Worm (Caenorhabditis elegans) whole organism, late embryonic: Measurements from ENCODE around the gene F40C5.1.

Experiments
- C08G9.2 ChIP-seq: sonication (generic microtip); optimal IDR thresholded peaks from 2 replicates; lab custom pipeline; 2016; ENCODE audit warnings: mild to moderate bottlenecking, missing genetic modification characterization, moderate library complexity, missing compliant biosample characterization
- C38D4.7 ChIP-seq: fragments of 200-800 bp; sonication (Bioruptor generic); optimal IDR thresholded peaks from 2 replicates; lab custom pipeline; 2018; ENCODE audit warnings: mild to moderate bottlenecking, missing genetic modification characterization, moderate library complexity, missing compliant biosample characterization
- F13H6.1 ChIP-seq: sonication (generic microtip); optimal IDR thresholded peaks from 2 replicates; lab custom pipeline; 2016; ENCODE audit warnings: missing genetic modification characterization, missing compliant biosample characterization
- K02D7.2 ChIP-seq: sonication (generic microtip); optimal IDR thresholded peaks from 2 replicates; lab custom pipeline; 2017; ENCODE audit warnings: mild to moderate bottlenecking, missing genetic modification characterization, missing compliant biosample characterization
- ahr-1 ChIP-seq: sonication (generic microtip); optimal IDR thresholded peaks from 2 replicates; lab custom pipeline; 2016; ENCODE audit warnings: missing genetic modification characterization, missing compliant biosample characterization
- ama-1 ChIP-seq: fragments of 150-350 bp; optimal IDR thresholded peaks from 2 replicates; lab custom pipeline; 2014
- ceh-14 ChIP-seq: sonication (generic microtip); optimal IDR thresholded peaks from 2 replicates; lab custom pipeline; 2016; ENCODE audit warnings: missing genotype, missing genetic modification characterization, missing compliant biosample characterization
- ceh-18 ChIP-seq: sonication (generic microtip); optimal IDR thresholded peaks from 2 replicates; lab custom pipeline; 2016; ENCODE audit warnings: missing genetic modification characterization, missing compliant biosample characterization
- ceh-19 ChIP-seq: fragments of 200-800 bp; sonication (Bioruptor generic); optimal IDR thresholded peaks from 2 replicates; lab custom pipeline; 2018; ENCODE audit warnings: mild to moderate bottlenecking, missing genetic modification characterization, missing compliant biosample characterization
- ceh-2 ChIP-seq: sonication (generic microtip); optimal IDR thresholded peaks from 2 replicates; lab custom pipeline; 2016; ENCODE audit warnings: missing genotype, missing genetic modification characterization, missing compliant biosample characterization
- ceh-24 ChIP-seq: sonication (generic microtip); optimal IDR thresholded peaks from 2 replicates; lab custom pipeline; 2016; ENCODE audit warnings: mild to moderate bottlenecking, missing genetic modification characterization, missing compliant biosample characterization
- ceh-30 ChIP-seq: fragments of 150-350 bp; optimal IDR thresholded peaks from 2 replicates; lab custom pipeline; 2014; ENCODE audit warnings: missing biosample characterization, missing genetic modification characterization
- ceh-31 ChIP-seq: sonication (generic microtip); optimal IDR thresholded peaks from 2 replicates; lab custom pipeline; 2016; ENCODE audit warnings: missing genetic modification characterization, missing compliant biosample characterization
- ceh-34 ChIP-seq: sonication (generic microtip); optimal IDR thresholded peaks from 2 replicates; lab custom pipeline; 2016; ENCODE audit warnings: mild to moderate bottlenecking, missing genetic modification characterization, missing compliant biosample characterization
- ceh-6 ChIP-seq: fragments of 200-800 bp; sonication (Bioruptor generic); optimal IDR thresholded peaks from 2 replicates; lab custom pipeline; 2018; ENCODE audit warnings: mild to moderate bottlenecking, missing genetic modification characterization, missing compliant biosample characterization
- ceh-9 ChIP-seq: sonication (generic microtip); optimal IDR thresholded peaks from 2 replicates; lab custom pipeline; 2016; ENCODE audit warnings: mild to moderate bottlenecking, missing genetic modification characterization, inconsistent platforms, missing compliant biosample characterization
- che-1 ChIP-seq: sonication (generic microtip); optimal IDR thresholded peaks from 2 replicates; lab custom pipeline; 2016; ENCODE audit warnings: mild to moderate bottlenecking, missing genetic modification characterization, missing compliant biosample characterization
- dmd-4 ChIP-seq: sonication (generic microtip); optimal IDR thresholded peaks from 2 replicates; lab custom pipeline; 2016; ENCODE audit warnings: borderline replicate concordance, missing genetic modification characterization, missing compliant biosample characterization
- dve-1 ChIP-seq: sonication (generic microtip); optimal IDR thresholded peaks from 2 replicates; lab custom pipeline; 2017; ENCODE audit warnings: antibody characterized with exemption, mild to moderate bottlenecking, missing genetic modification characterization, missing compliant biosample characterization
- elt-2 ChIP-seq: sonication (generic microtip); optimal IDR thresholded peaks from 2 replicates; lab custom pipeline; 2016; ENCODE audit warnings: missing genetic modification reagents, missing genetic modification characterization, missing compliant biosample characterization
- elt-4 ChIP-seq: sonication (generic microtip); optimal IDR thresholded peaks from 2 replicates; lab custom pipeline; 2016; ENCODE audit warnings: missing genetic modification characterization, missing compliant biosample characterization
- ets-4 ChIP-seq: sonication (generic microtip); optimal IDR thresholded peaks from 2 replicates; lab custom pipeline; 2016; ENCODE audit warnings: missing genetic modification characterization, missing compliant biosample characterization
- fax-1 ChIP-seq: sonication (generic microtip); optimal IDR thresholded peaks from 2 replicates; lab custom pipeline; 2016; ENCODE audit warnings: missing genotype, missing genetic modification characterization, missing compliant biosample characterization
- fkh-6 ChIP-seq: sonication (generic microtip); optimal IDR thresholded peaks from 2 replicates; lab custom pipeline; 2016; ENCODE audit warnings: missing genetic modification characterization, missing compliant biosample characterization
- gmeb-2 ChIP-seq: sonication (generic microtip); optimal IDR thresholded peaks from 2 replicates; lab custom pipeline; 2016; ENCODE audit warnings: missing genetic modification characterization, inconsistent platforms, missing compliant biosample characterization
- hlh-15 ChIP-seq: sonication (generic microtip); optimal IDR thresholded peaks from 2 replicates; lab custom pipeline; 2016; ENCODE audit warnings: missing genetic modification characterization, missing compliant biosample characterization
- hlh-30 ChIP-seq: sonication (generic microtip); optimal IDR thresholded peaks from 2 replicates; lab custom pipeline; 2017; ENCODE audit warnings: antibody characterized with exemption, missing genetic modification characterization, missing compliant biosample characterization; ENCODE audit not compliant: insufficient read depth
- hlh-6 ChIP-seq: sonication (generic microtip); optimal IDR thresholded peaks from 2 replicates; lab custom pipeline; 2016; ENCODE audit warnings: missing genotype, missing genetic modification characterization, missing compliant biosample characterization
- hlh-8 ChIP-seq: sonication (generic microtip); optimal IDR thresholded peaks from 2 replicates; lab custom pipeline; 2016; ENCODE audit warnings: missing genotype, missing genetic modification characterization, missing compliant biosample characterization
- lin-11 ChIP-seq: fragments of 200-800 bp; sonication (Bioruptor generic); optimal IDR thresholded peaks from 2 replicates; lab custom pipeline; 2018; ENCODE audit warnings: mild to moderate bottlenecking, missing genetic modification characterization, missing compliant biosample characterization
- mec-3 ChIP-seq: sonication (generic microtip); optimal IDR thresholded peaks from 2 replicates; lab custom pipeline; 2016; ENCODE audit warnings: borderline replicate concordance, missing genetic modification characterization, missing compliant biosample characterization
- nfya-1 ChIP-seq: sonication (generic microtip); optimal IDR thresholded peaks from 2 replicates; lab custom pipeline; 2017; ENCODE audit warnings: missing genetic modification characterization, mild to moderate bottlenecking, missing compliant biosample characterization, antibody characterized with exemption, moderate library complexity
- nhr-232 ChIP-seq: sonication (generic microtip); optimal IDR thresholded peaks from 2 replicates; lab custom pipeline; 2016; ENCODE audit warnings: missing genetic modification characterization, missing compliant biosample characterization
- odd-2 ChIP-seq: sonication (generic microtip); optimal IDR thresholded peaks from 2 replicates; lab custom pipeline; 2017; ENCODE audit warnings: antibody characterized with exemption, mild to moderate bottlenecking, missing genetic modification characterization, missing compliant biosample characterization
- pag-3 ChIP-seq: sonication (generic microtip); optimal IDR thresholded peaks from 2 replicates; lab custom pipeline; 2016; ENCODE audit warnings: missing compliant biosample characterization, missing genetic modification characterization, borderline replicate concordance
- pat-9 ChIP-seq: fragments of 200-800 bp; sonication (Bioruptor generic); optimal IDR thresholded peaks from 2 replicates; lab custom pipeline; 2018; ENCODE audit warnings: mild to moderate bottlenecking, missing genetic modification characterization, moderate library complexity, missing compliant biosample characterization
- pha-2 ChIP-seq: sonication (generic microtip); optimal IDR thresholded peaks from 2 replicates; lab custom pipeline; 2017; ENCODE audit warnings: mild to moderate bottlenecking, missing genetic modification characterization, missing compliant biosample characterization
- pqm-1 ChIP-seq: sonication (generic microtip); optimal IDR thresholded peaks from 2 replicates; lab custom pipeline; 2016; ENCODE audit warnings: missing genetic modification characterization, missing compliant biosample characterization
- pros-1 ChIP-seq: fragments of 150-350 bp; optimal IDR thresholded peaks from 2 replicates; lab custom pipeline; 2014; ENCODE audit warnings: missing biosample characterization, missing genetic modification reagents, missing genetic modification characterization
- ref-2 ChIP-seq: sonication (generic microtip); optimal IDR thresholded peaks from 2 replicates; lab custom pipeline; 2016; ENCODE audit warnings: missing genetic modification characterization, missing compliant biosample characterization
- sdc-2 ChIP-seq: sonication (generic microtip); optimal IDR thresholded peaks from 2 replicates; lab custom pipeline; 2016; ENCODE audit warnings: missing genotype, missing genetic modification characterization, missing compliant biosample characterization
- sox-2 ChIP-seq: fragments of 200-800 bp; sonication (Bioruptor generic); IDR thresholded peaks from 2 replicates; pipeline ENCODE4 v1.3.6; 2022; ENCODE audit warnings: missing genetic modification reagents, missing genetic modification characterization, missing compliant biosample characterization
- sox-4 ChIP-seq: sonication (generic microtip); optimal IDR thresholded peaks from 2 replicates; lab custom pipeline; 2017; ENCODE audit warnings: mild to moderate bottlenecking, missing genetic modification characterization, inconsistent platforms, missing compliant biosample characterization
- tbx-2 ChIP-seq: sonication (generic microtip); optimal IDR thresholded peaks from 2 replicates; lab custom pipeline; 2016; ENCODE audit warnings: missing genetic modification characterization, missing compliant biosample characterization
- ttx-3 ChIP-seq: sonication (generic microtip); optimal IDR thresholded peaks from 2 replicates; lab custom pipeline; 2016; ENCODE audit warnings: missing genetic modification reagents, missing genetic modification characterization, missing compliant biosample characterization
- unc-3 ChIP-seq, 2 experiments: fragments of 200-800 bp in 1 of 2; sonication (Bioruptor generic) in 1 of 2; sonication (generic microtip) in 1 of 2; conservative IDR thresholded peaks in 1 of 2; optimal IDR thresholded peaks in 1 of 2; 2 replicates each; pipeline versions ENCODE4 v1.3.6 to Lab custom; 2016 to 2022; ENCODE audit warnings: missing compliant biosample characterization in 2 of 2, missing genetic modification characterization in 2 of 2, missing genetic modification reagents in 1 of 2
- unc-55 ChIP-seq: sonication (generic microtip); optimal IDR thresholded peaks from 2 replicates; lab custom pipeline; 2017; ENCODE audit warnings: missing biosample characterization, missing genetic modification reagents, missing genetic modification characterization
- zip-5 ChIP-seq: sonication (generic microtip); optimal IDR thresholded peaks from 2 replicates; lab custom pipeline; 2016; ENCODE audit warnings: missing genetic modification characterization, missing compliant biosample characterization
- ztf-16 ChIP-seq: sonication (generic microtip); optimal IDR thresholded peaks from 2 replicates; lab custom pipeline; 2017; ENCODE audit warnings: missing genetic modification characterization, missing compliant biosample characterization

The F40C5.1 gene

ce11 chrV:3586014-3586689, 13.6 kb downstream of the F40C5.1 start, which contains the start of the genes rpl-11.1 and T22F3.2:
rpl-11.1 (minus strand) TSS chrV:3586064.
T22F3.2 (plus strand) TSS chrV:3586639.
- peak; percentile 14 for TF ChIP-seq nfya-1
- no peak for TF ChIP-seq pag-3 (tag; lab: Kevin White, UChicago)

- TF ChIP-seq hlh-30 (tag; lab: Kevin White, UChicago), result no peak
- peak; percentile 15 for TF ChIP-seq ztf-16 (tag; lab: Kevin White, UChicago)
- no peak; the same call in 1 of the 2 replicates for TF ChIP-seq sox-2 (GFP tag; lab: Robert Waterston, UW)
- peak; percentile 16 for TF ChIP-seq zip-5 (tag; lab: Kevin White, UChicago)
- TF ChIP-seq pqm-1 (tag; lab: Kevin White, UChicago), result no peak
- peak; percentile 50 for TF ChIP-seq lin-11
- TF ChIP-seq ceh-14 (tag; lab: Kevin White, UChicago), result peak; percentile 9
- peak; percentile 80 for TF ChIP-seq pha-2 (tag; lab: Kevin White, UChicago)
- TF ChIP-seq unc-3 (GFP tag; conservative IDR thresholded peaks at IDR 0.05; lab: Robert Waterston, UW), result 0 out of 2 replicates have a peak, but pooled peaks have one; percentile 38
- TF ChIP-seq unc-3 (tag; optimal IDR thresholded peaks at IDR 0.05; lab: Kevin White, UChicago), result peak; percentile 55
- TF ChIP-seq nfya-1, result peak; percentile 24
- TF ChIP-seq fkh-6 (tag; lab: Kevin White, UChicago), result peak; percentile 33
- peak; percentile 18 for TF ChIP-seq K02D7.2 (tag; lab: Kevin White, UChicago)
- peak; percentile 19 for TF ChIP-seq sdc-2
- peak; percentile 46 for TF ChIP-seq F13H6.1 (tag; lab: Kevin White, UChicago)
- TF ChIP-seq ttx-3 (tag; lab: Kevin White, UChicago), result peak; percentile 64
- TF ChIP-seq ets-4 (tag; lab: Kevin White, UChicago), result no peak
- TF ChIP-seq dve-1 (tag; lab: Kevin White, UChicago), result no peak
- no peak for TF ChIP-seq unc-55 (GFP tag; lab: Kevin White, UChicago)
- TF ChIP-seq ama-1 (lab: Kevin White, UChicago), result no peak
- peak; percentile 49 for TF ChIP-seq ceh-19
- TF ChIP-seq ceh-6 (GFP tag; lab: Kevin White, UChicago), result peak; percentile 39
- no peak for TF ChIP-seq ceh-9 (tag; lab: Kevin White, UChicago)
- peak; percentile 20 for TF ChIP-seq fax-1 (tag; lab: Kevin White, UChicago)
- peak; percentile 56 for TF ChIP-seq nhr-232 (tag; lab: Kevin White, UChicago)
- peak; percentile 74 for TF ChIP-seq tbx-2 (tag; lab: Kevin White, UChicago)
- TF ChIP-seq ref-2 (tag; lab: Kevin White, UChicago), result no peak
- peak; percentile 19 for TF ChIP-seq ceh-18 (tag; lab: Kevin White, UChicago)
- peak; percentile 74 for TF ChIP-seq ceh-34
- peak; percentile 40 for TF ChIP-seq gmeb-2 (tag; lab: Kevin White, UChicago)
- TF ChIP-seq C38D4.7 (GFP tag; lab: Kevin White, UChicago), result peak; percentile 54
- no peak for TF ChIP-seq ceh-30 (tag; lab: Kevin White, UChicago)
- peak; percentile 45 for TF ChIP-seq dmd-4
- TF ChIP-seq elt-2 (tag; lab: Kevin White, UChicago), result peak; percentile 81
- peak; percentile 62 for TF ChIP-seq ceh-31 (tag; lab: Kevin White, UChicago)
- TF ChIP-seq ceh-2 (tag; lab: Kevin White, UChicago), result peak; percentile 39
- no peak for TF ChIP-seq elt-4 (tag; lab: Kevin White, UChicago)
- peak; percentile 73 for TF ChIP-seq sox-4
- TF ChIP-seq pros-1 (tag; lab: Kevin White, UChicago), result no peak
- no peak for TF ChIP-seq hlh-6 (tag; lab: Kevin White, UChicago)
- TF ChIP-seq che-1 (tag; lab: Kevin White, UChicago), result peak; percentile 70
- TF ChIP-seq mec-3 (tag; lab: Kevin White, UChicago), result peak; percentile 13
- TF ChIP-seq ceh-24 (tag; lab: Kevin White, UChicago), result peak; percentile 0
- TF ChIP-seq pat-9 (tag; lab: Kevin White, UChicago), result peak; percentile 31
- TF ChIP-seq hlh-8 (tag; lab: Kevin White, UChicago), result no peak
- peak; percentile 31 for TF ChIP-seq hlh-15
- TF ChIP-seq odd-2 (tag; lab: Kevin White, UChicago), result peak; percentile 66
- no peak for TF ChIP-seq ahr-1
- TF ChIP-seq C08G9.2, result no peak
Observed at ce11 chrV:3587633-3588032, 15.1 kb downstream of the F40C5.1 start.
